Worm (Caenorhabditis elegans): ENCODE measurements around the gene T21D12.14.

The T21D12.14 gene

DNA sequence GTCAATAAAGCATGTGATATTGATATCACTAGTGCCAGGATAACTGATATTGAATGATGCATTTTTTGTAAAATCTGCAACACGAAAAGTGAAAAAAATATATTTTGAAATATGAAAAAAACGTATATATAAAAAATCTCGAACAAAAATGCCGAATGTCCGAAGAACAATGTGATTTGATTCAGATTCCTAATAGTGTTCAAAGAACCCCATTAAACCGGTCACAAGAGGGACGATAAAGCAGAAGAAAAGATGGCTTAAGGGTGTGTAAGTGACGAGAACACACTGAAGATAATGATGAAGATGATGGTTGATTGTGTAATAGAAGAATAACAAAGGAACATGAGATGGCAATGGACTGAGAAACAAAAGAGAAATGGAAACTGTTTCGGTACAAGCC, at the start of gene T21D12.14:
Gene T21D12.14, minus strand, starts transcription at position 101 of the 400 bp plus-strand sequence.
- TF ChIP-seq mab-5 (tag; optimal IDR thresholded peaks at IDR 0.05) (no peak), nhr-12 (tag; optimal IDR thresholded peaks at IDR 0.05) (no peak), R02D3.7 (tag; optimal IDR thresholded peaks at IDR 0.05) (no peak), crh-2 (tag; optimal IDR thresholded peaks at IDR 0.05) (no peak), C34F6.9 (tag; optimal IDR thresholded peaks at IDR 0.05) (no peak), ztf-1 (GFP tag; conservative IDR thresholded peaks at IDR 0.05) (no peak), ceh-82 (tag; optimal IDR thresholded peaks at IDR 0.05) (no peak), nhr-23 (tag; optimal IDR thresholded peaks at IDR 0.05) (no peak), F13H6.1 (tag; optimal IDR thresholded peaks at IDR 0.05) (no peak), gmeb-1 (tag; optimal IDR thresholded peaks at IDR 0.05) (no peak), sma-9 (GFP tag; optimal IDR thresholded peaks at IDR 0.05) (no peak), sma-9 (tag; optimal IDR thresholded peaks at IDR 0.05) (no peak)

DNA sequence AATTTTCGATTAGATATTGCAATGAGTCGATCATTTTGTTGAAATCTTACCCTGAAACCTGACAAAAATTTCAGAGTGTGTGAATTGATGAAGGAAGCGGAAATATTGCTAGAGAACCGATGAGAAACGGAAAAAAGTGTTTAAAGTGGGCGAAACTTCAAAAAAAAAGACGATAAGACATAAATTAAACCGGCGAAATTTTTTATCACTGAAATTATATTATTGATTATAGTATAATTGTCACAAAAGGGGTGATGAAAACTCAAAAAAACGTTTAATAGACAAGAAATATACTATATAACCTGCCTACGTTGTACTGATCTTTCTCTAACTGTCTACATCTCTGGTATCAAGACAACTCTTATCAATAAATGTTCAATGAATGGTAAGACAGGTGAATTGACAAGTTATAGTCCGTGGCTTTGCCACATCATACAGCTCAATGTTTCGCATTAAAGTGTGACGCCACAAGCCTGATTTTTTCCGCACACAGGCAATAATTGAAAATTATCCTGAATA, 49.3 kb upstream of the T21D12.14 start, which contains the start of gene pxmp-4:
Gene pxmp-4, minus strand, starts transcription at position 51 of the 519 bp plus-strand sequence.
- TF ChIP-seq fos-1 (tag; optimal IDR thresholded peaks at IDR 0.05) (peak; percentile 52), nhr-12 (tag; optimal IDR thresholded peaks at IDR 0.05) (no peak)

DNA sequence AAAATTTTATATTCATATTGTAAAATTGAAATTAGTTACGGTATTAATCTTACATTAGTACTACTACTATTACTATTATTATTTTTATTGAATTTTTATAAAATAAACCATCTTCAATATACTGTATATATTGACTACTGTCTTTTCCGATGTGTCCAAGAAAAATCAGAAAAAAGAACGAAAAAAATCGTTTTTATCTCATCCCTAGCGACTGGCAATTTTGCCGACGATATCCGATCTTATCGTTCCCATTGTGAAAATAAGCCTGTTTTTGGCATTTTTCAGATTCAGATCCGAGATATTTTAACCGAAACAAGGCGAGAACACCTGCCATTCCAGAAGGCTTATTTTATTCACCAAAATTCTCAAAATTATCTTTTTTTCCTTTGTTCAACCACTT, 42.6 kb upstream of the T21D12.14 start, which contains the start of gene F18F11.4:
Gene F18F11.4, plus strand, starts transcription at position 301 of the 400 bp plus-strand sequence.
- TF ChIP-seq crh-2 (tag; optimal IDR thresholded peaks at IDR 0.05) = no peak
- no peak for TF ChIP-seq mbf-1 (tag; optimal IDR thresholded peaks at IDR 0.05)
- no peak for TF ChIP-seq F13H6.1 (tag; optimal IDR thresholded peaks at IDR 0.05)
- no peak for TF ChIP-seq aly-2 (tag; optimal IDR thresholded peaks at IDR 0.05)
- TF ChIP-seq snpc-4 (tag; optimal IDR thresholded peaks at IDR 0.05) = no peak

DNA sequence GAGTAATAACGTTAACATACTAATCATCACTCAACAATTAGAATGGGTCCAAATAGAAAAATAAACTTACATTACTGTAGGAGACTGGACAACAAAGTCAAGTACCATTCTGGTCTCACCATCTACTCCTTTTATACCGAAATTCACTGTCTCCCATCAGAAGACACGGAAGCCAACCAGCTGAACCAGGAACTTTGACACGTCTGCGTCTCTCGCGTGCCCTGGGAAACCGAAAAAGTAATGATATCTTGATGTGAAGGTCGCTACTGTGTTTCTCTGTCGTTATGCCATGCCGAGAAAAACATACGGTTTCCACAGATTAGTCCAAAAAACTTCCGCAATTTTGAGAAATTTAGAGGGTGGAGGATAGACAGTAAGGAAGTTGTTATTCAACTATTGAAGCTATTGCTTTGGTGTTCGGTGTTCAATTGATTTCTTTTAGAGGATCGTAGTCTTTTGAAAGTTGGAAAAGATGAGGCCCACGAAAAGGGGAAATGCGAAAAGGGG, 38.7 kb upstream of the T21D12.14 start, which contains the start of gene col-101:
Gene col-101, minus strand, starts transcription at position 457 of the 507 bp plus-strand sequence.
- TF ChIP-seq nhr-21 (tag; optimal IDR thresholded peaks at IDR 0.05) (no peak), ztf-4 (tag; optimal IDR thresholded peaks at IDR 0.05) (no peak), unc-39 (tag; optimal IDR thresholded peaks at IDR 0.05) (no peak), mab-5 (tag; optimal IDR thresholded peaks at IDR 0.05) (no peak), egl-27 (tag; optimal IDR thresholded peaks at IDR 0.05) (peak; percentile 33)

DNA sequence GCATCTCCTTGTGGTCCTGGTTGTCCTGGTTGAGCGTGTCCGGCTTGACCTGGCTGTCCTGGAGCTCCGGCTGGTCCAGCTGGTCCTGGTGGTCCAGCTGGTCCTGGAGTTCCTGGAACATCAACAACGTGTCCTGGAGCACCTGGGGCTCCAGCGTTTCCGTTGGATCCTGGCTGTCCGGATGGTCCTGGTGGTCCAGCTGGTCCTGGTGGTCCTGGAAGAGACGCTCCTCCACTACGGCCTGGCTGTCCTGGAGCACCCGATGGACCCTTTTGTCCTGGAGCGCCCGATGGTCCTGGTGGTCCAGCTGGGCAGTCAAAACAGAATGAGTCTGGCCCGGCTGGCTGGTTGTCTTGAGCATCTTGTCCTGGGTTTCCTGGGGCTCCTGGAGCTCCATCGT, 37.7 kb upstream of the T21D12.14 start:
- no peak for TF ChIP-seq ZK546.5 (tag; optimal IDR thresholded peaks at IDR 0.05)
- TF ChIP-seq lin-11 (tag; optimal IDR thresholded peaks at IDR 0.05) = no peak
- TF ChIP-seq mdl-1 (tag; optimal IDR thresholded peaks at IDR 0.05) = no peak
- TF ChIP-seq unc-39 (tag; optimal IDR thresholded peaks at IDR 0.05) = no peak
- no peak for TF ChIP-seq ama-1 (optimal IDR thresholded peaks at IDR 0.05)
- TF ChIP-seq ceh-16 (tag; optimal IDR thresholded peaks at IDR 0.05) = no peak
- no peak for TF ChIP-seq elt-1 (tag; optimal IDR thresholded peaks at IDR 0.05)
- TF ChIP-seq nhr-25 (tag; optimal IDR thresholded peaks at IDR 0.05) = no peak
- TF ChIP-seq sem-4 (tag; optimal IDR thresholded peaks at IDR 0.05) = no peak
- TF ChIP-seq Y55F3AM.14 (GFP tag; optimal IDR thresholded peaks at IDR 0.05) = no peak

DNA sequence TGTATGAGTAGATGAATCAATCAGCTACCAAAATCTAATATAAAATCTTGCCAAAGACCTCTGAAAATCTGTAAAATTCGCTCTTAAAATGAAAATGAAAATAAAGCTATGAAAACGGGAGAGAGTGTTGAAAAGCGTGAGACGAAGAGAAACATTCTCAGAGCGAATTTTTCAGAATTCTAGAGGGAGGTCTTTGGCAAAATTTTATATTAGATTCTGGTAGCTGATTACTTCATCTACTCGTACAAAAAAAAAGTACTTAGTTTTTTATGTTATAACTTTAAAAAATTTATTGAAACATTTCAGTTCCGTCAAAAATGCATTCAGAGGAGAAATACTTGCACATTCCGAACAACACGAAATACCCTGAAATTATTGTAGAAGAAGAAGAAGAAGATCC, 36.8 kb upstream of the T21D12.14 start, which contains the start of gene drl-1:
Gene drl-1, plus strand, starts transcription at position 301 of the 400 bp plus-strand sequence.
- TF ChIP-seq sma-9 (GFP tag; optimal IDR thresholded peaks at IDR 0.05) (no peak), sma-9 (tag; optimal IDR thresholded peaks at IDR 0.05) (no peak), nhr-6 (tag; optimal IDR thresholded peaks at IDR 0.05) (no peak), nhr-12 (tag; optimal IDR thresholded peaks at IDR 0.05) (no peak), nhr-11 (tag; optimal IDR thresholded peaks at IDR 0.05) (no peak), nhr-237 (tag; optimal IDR thresholded peaks at IDR 0.05) (no peak)

DNA sequence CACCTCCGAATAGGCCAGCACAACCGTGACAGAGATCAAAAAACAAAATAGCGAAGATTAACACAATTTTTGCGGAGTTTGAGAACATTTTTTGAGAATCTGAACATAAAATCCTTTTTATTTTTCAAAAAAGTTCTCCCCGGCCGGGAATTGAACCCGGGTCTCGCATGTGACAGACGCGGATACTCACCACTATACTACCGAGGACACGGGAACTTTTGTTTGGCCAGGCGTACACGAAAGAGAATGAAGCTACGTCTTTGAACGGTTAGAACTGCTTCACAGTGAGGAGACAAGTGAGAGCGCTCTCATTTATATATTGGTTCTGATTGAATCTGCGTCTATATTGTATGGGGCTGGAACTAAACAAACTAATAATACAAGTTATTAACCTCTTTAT, 34.6 kb upstream of the T21D12.14 start, which contains the start of gene grl-26:
Gene grl-26, minus strand, starts transcription at position 318 of the 400 bp plus-strand sequence.
- TF ChIP-seq dmd-4 (tag; optimal IDR thresholded peaks at IDR 0.05) = no peak
- TF ChIP-seq gmeb-1 (tag; optimal IDR thresholded peaks at IDR 0.05) = peak; percentile 29
- peak; percentile 45 for TF ChIP-seq fos-1 (tag; optimal IDR thresholded peaks at IDR 0.05)
- no peak for TF ChIP-seq nhr-237 (tag; optimal IDR thresholded peaks at IDR 0.05)
- TF ChIP-seq ztf-11 (tag; optimal IDR thresholded peaks at IDR 0.05) = no peak
- TF ChIP-seq crh-2 (tag; optimal IDR thresholded peaks at IDR 0.05) = peak; percentile 36
- peak; percentile 55 for TF ChIP-seq unc-55 (GFP tag; optimal IDR thresholded peaks at IDR 0.05)
- TF ChIP-seq nhr-129 (tag; optimal IDR thresholded peaks at IDR 0.05) = peak; percentile 60
- TF ChIP-seq lin-11 (tag; optimal IDR thresholded peaks at IDR 0.05) = peak; percentile 8
- peak; percentile 19 for TF ChIP-seq nhr-21 (tag; optimal IDR thresholded peaks at IDR 0.05)
- no peak for TF ChIP-seq nhr-25 (tag; optimal IDR thresholded peaks at IDR 0.05)
- TF ChIP-seq ceh-82 (tag; optimal IDR thresholded peaks at IDR 0.05) = no peak
- peak in 1 of 2 experiments; percentile 26 for TF ChIP-seq mdl-1 (tag; optimal IDR thresholded peaks at IDR 0.05)
- TF ChIP-seq nhr-23 (tag; optimal IDR thresholded peaks at IDR 0.05) = no peak
- TF ChIP-seq mab-5 (tag; optimal IDR thresholded peaks at IDR 0.05) = no peak
- TF ChIP-seq sma-3 (GFP tag; optimal IDR thresholded peaks at IDR 0.05) = peak; percentile 54
- TF ChIP-seq sma-9 (GFP tag; optimal IDR thresholded peaks at IDR 0.05) = peak; percentile 45
- TF ChIP-seq sma-9 (tag; optimal IDR thresholded peaks at IDR 0.05) = no peak
- TF ChIP-seq nhr-6 (tag; optimal IDR thresholded peaks at IDR 0.05) = no peak
- no peak for TF ChIP-seq aly-2 (tag; optimal IDR thresholded peaks at IDR 0.05)
- no peak for TF ChIP-seq ceh-16 (tag; optimal IDR thresholded peaks at IDR 0.05)
- TF ChIP-seq elt-1 (tag; optimal IDR thresholded peaks at IDR 0.05) = no peak
- peak; percentile 33 for TF ChIP-seq C34F6.9 (tag; optimal IDR thresholded peaks at IDR 0.05)
- no peak for TF ChIP-seq ztf-4 (tag; optimal IDR thresholded peaks at IDR 0.05)
- no peak for TF ChIP-seq ZK546.5 (tag; optimal IDR thresholded peaks at IDR 0.05)
- TF ChIP-seq lin-13 (GFP tag; optimal IDR thresholded peaks at IDR 0.05) = peak; percentile 42
- peak; percentile 48 for TF ChIP-seq F13H6.1 (tag; optimal IDR thresholded peaks at IDR 0.05)

All from whole organism, L2 larva.